Worm (Caenorhabditis elegans) whole organism, young adult: ENCODE measurements around the gene tag-124.

Experiments
- B0019.2 ChIP-seq: fragments of 200-800 bp; sonication (Bioruptor generic); conservative IDR thresholded peaks from 2 replicates; pipeline ENCODE4 v1.3.6; 2022; ENCODE audit warnings: missing genetic modification reagents, missing genetic modification characterization, missing compliant biosample characterization
- B0035.1 ChIP-seq: sonication (generic microtip); optimal IDR thresholded peaks from 2 replicates; lab custom pipeline; 2016; ENCODE audit warnings: missing genetic modification characterization, mild to moderate bottlenecking, missing compliant biosample characterization, missing genotype, missing genetic modification reagents
- B0261.1 ChIP-seq: sonication (generic microtip); optimal IDR thresholded peaks from 2 replicates; lab custom pipeline; 2016; ENCODE audit warnings: mild to moderate bottlenecking, missing genetic modification characterization, moderate library complexity, missing compliant biosample characterization
- F37B4.10 ChIP-seq: fragments of 200-800 bp; sonication (Bioruptor generic); IDR thresholded peaks from 2 replicates; pipeline ENCODE4 v1.3.6; 2022; ENCODE audit warnings: missing genetic modification characterization, missing compliant biosample characterization
- K11D2.4 ChIP-seq: fragments of 200-800 bp; sonication (Bioruptor generic); IDR thresholded peaks from 2 replicates; pipeline ENCODE4 v1.3.6; 2022; ENCODE audit warnings: missing genetic modification reagents, missing genetic modification characterization, missing compliant biosample characterization
- T26A5.8 ChIP-seq: sonication (generic microtip); optimal IDR thresholded peaks from 2 replicates; lab custom pipeline; 2016; ENCODE audit warnings: missing genetic modification characterization, missing compliant biosample characterization
- Y56A3A.18 ChIP-seq: fragments of 200-800 bp; sonication (Bioruptor generic); IDR thresholded peaks from 2 replicates; pipeline ENCODE4 v1.3.6; 2022; ENCODE audit warnings: missing genetic modification reagents, missing genetic modification characterization, missing compliant biosample characterization
- Y79H2A.3 ChIP-seq: fragments of 200-800 bp; sonication (Bioruptor generic); conservative IDR thresholded peaks from 2 replicates; pipeline ENCODE4 v1.3.6; 2022; ENCODE audit warnings: missing genetic modification reagents, missing genetic modification characterization, missing compliant biosample characterization
- ama-1 ChIP-seq, 3 experiments: fragments of 150-350 bp in 1 of 3; sonication (generic microtip) in 2 of 3; optimal IDR thresholded peaks; 2 replicates each; lab custom pipeline; 2014 to 2018; ENCODE audit warnings: missing biosample characterization in 2 of 3, missing genetic modification characterization in 2 of 3, missing genetic modification reagents in 2 of 3
- aptf-2 ChIP-seq: fragments of 200-800 bp; sonication (Bioruptor generic); conservative IDR thresholded peaks from 2 replicates; pipeline ENCODE4 v1.3.6; 2022; ENCODE audit warnings: missing genetic modification reagents, missing genetic modification characterization, missing compliant biosample characterization
- aptf-3 ChIP-seq: fragments of 200-800 bp; sonication (Bioruptor generic); IDR thresholded peaks from 2 replicates; pipeline ENCODE4 v1.3.6; 2022; ENCODE audit warnings: missing genetic modification characterization, missing compliant biosample characterization
- atf-7 ChIP-seq: sonication (generic microtip); optimal IDR thresholded peaks from 2 replicates; lab custom pipeline; 2017; ENCODE audit warnings: mild to moderate bottlenecking, missing genetic modification characterization, missing compliant biosample characterization
- attf-5 ChIP-seq: fragments of 200-800 bp; sonication (Bioruptor generic); optimal IDR thresholded peaks from 2 replicates; lab custom pipeline; 2018; ENCODE audit warnings: mild to moderate bottlenecking, missing genetic modification characterization, missing compliant biosample characterization
- bed-2 ChIP-seq: fragments of 200-800 bp; sonication (Bioruptor generic); IDR thresholded peaks from 2 replicates; pipeline ENCODE4 v1.3.6; 2022; ENCODE audit warnings: missing genetic modification reagents, missing genetic modification characterization, missing compliant biosample characterization
- ccch-3 ChIP-seq: fragments of 200-800 bp; sonication (Bioruptor generic); optimal IDR thresholded peaks from 2 replicates; lab custom pipeline; 2018; ENCODE audit warnings: mild to moderate bottlenecking, missing genetic modification characterization, missing compliant biosample characterization
- cebp-1 ChIP-seq, 2 experiments: fragments of 200-800 bp in 1 of 2; sonication (Bioruptor generic) in 1 of 2; sonication (generic microtip) in 1 of 2; IDR thresholded peaks in 1 of 2; optimal IDR thresholded peaks in 1 of 2; 2 replicates each; pipeline versions ENCODE4 v1.3.6 to Lab custom; 2017 to 2022; ENCODE audit warnings: missing compliant biosample characterization in 2 of 2, missing genetic modification characterization in 2 of 2, mild to moderate bottlenecking in 1 of 2, missing genetic modification reagents in 1 of 2, moderate library complexity in 1 of 2
- ceh-100 ChIP-seq: fragments of 200-800 bp; sonication (Bioruptor generic); IDR thresholded peaks from 2 replicates; pipeline ENCODE4 v1.3.6; 2022; ENCODE audit warnings: missing genetic modification reagents, missing genetic modification characterization, missing compliant biosample characterization
- ceh-58 ChIP-seq: fragments of 200-800 bp; sonication (Bioruptor generic); IDR thresholded peaks from 2 replicates; pipeline ENCODE4 v1.3.6; 2022; ENCODE audit warnings: missing genetic modification characterization, missing compliant biosample characterization
- ceh-79 ChIP-seq: sonication (generic microtip); optimal IDR thresholded peaks from 2 replicates; lab custom pipeline; 2017; ENCODE audit warnings: mild to moderate bottlenecking, missing genetic modification characterization, missing compliant biosample characterization
- chd-7 ChIP-seq: sonication (generic microtip); optimal IDR thresholded peaks from 2 replicates; lab custom pipeline; 2016; ENCODE audit warnings: mild to moderate bottlenecking, missing genetic modification characterization, moderate library complexity, missing compliant biosample characterization
- dox-1 ChIP-seq: fragments of 200-800 bp; sonication (Bioruptor generic); IDR thresholded peaks from 2 replicates; pipeline ENCODE4 v1.3.6; 2022; ENCODE audit warnings: missing genetic modification reagents, missing genetic modification characterization, missing compliant biosample characterization
- efl-1 ChIP-seq: fragments of 150-350 bp; optimal IDR thresholded peaks from 2 replicates; lab custom pipeline; 2014; ENCODE audit warnings: missing biosample characterization, missing genetic modification reagents, missing genetic modification characterization
- fkh-3 ChIP-seq: sonication (generic microtip); optimal IDR thresholded peaks from 2 replicates; lab custom pipeline; 2016; ENCODE audit warnings: mild to moderate bottlenecking, missing genetic modification characterization, missing compliant biosample characterization
- gei-17 ChIP-seq: fragments of 200-800 bp; sonication (Bioruptor generic); optimal IDR thresholded peaks from 2 replicates; lab custom pipeline; 2018; ENCODE audit warnings: mild to moderate bottlenecking, missing genetic modification characterization, missing compliant biosample characterization
- hmg-1.2 ChIP-seq: fragments of 200-800 bp; sonication (Bioruptor generic); IDR thresholded peaks from 2 replicates; pipeline ENCODE4 v1.3.6; 2022; ENCODE audit warnings: missing genetic modification reagents, missing genetic modification characterization, missing compliant biosample characterization
- hsf-1 ChIP-seq: fragments of 200-800 bp; sonication (Bioruptor generic); IDR thresholded peaks from 2 replicates; pipeline ENCODE4 v1.3.6; 2022; ENCODE audit warnings: missing genetic modification reagents, missing genetic modification characterization, missing compliant biosample characterization
- let-526 ChIP-seq: fragments of 200-800 bp; sonication (Bioruptor generic); IDR thresholded peaks from 2 replicates; pipeline ENCODE4 v1.3.6; 2022; ENCODE audit warnings: missing genetic modification reagents, missing genetic modification characterization, missing compliant biosample characterization
- lin-26 ChIP-seq: fragments of 200-800 bp; sonication (Bioruptor generic); IDR thresholded peaks from 2 replicates; pipeline ENCODE4 v1.3.6; 2022; ENCODE audit warnings: missing genetic modification reagents, missing genetic modification characterization, missing compliant biosample characterization
- lin-35 ChIP-seq, 3 experiments: fragments of 150-350 bp in 2 of 3; sonication (generic microtip) in 1 of 3; optimal IDR thresholded peaks; 2 replicates each; lab custom pipeline; 2014 to 2018; ENCODE audit warnings: missing biosample characterization in 3 of 3, missing genetic modification characterization in 3 of 3, missing genetic modification reagents in 3 of 3
- madf-6 ChIP-seq: fragments of 200-800 bp; sonication (Bioruptor generic); IDR thresholded peaks from 2 replicates; pipeline ENCODE4 v1.3.6; 2022; ENCODE audit warnings: missing genetic modification reagents, missing genetic modification characterization, missing compliant biosample characterization
- mel-28 ChIP-seq: sonication (generic microtip); optimal IDR thresholded peaks from 2 replicates; lab custom pipeline; 2016; ENCODE audit warnings: borderline replicate concordance, mild to moderate bottlenecking, missing genetic modification characterization, missing compliant biosample characterization
- nfya-1 ChIP-seq: sonication (generic microtip); optimal IDR thresholded peaks from 2 replicates; lab custom pipeline; 2017; ENCODE audit warnings: antibody characterized with exemption, missing compliant biosample characterization, missing genetic modification characterization, borderline replicate concordance; ENCODE audit not compliant: insufficient read depth
- nfyb-1 ChIP-seq: fragments of 200-800 bp; sonication (Bioruptor generic); IDR thresholded peaks from 2 replicates; pipeline ENCODE4 v1.3.6; 2022; ENCODE audit warnings: missing genetic modification reagents, missing genetic modification characterization, missing compliant biosample characterization
- pha-4 ChIP-seq: fragments of 150-350 bp; sonication (generic microtip); optimal IDR thresholded peaks from 2 replicates; lab custom pipeline; 2014; ENCODE audit warnings: missing biosample characterization, missing genetic modification reagents, missing genetic modification characterization
- rec-8 ChIP-seq, 2 experiments: sonication (generic microtip); optimal IDR thresholded peaks; 2 replicates each; lab custom pipeline; 2016; ENCODE audit warnings: mild to moderate bottlenecking in 2 of 2, missing genetic modification characterization in 2 of 2, missing genetic modification reagents in 2 of 2, missing genotype in 2 of 2, missing biosample characterization in 1 of 2, missing compliant biosample characterization in 1 of 2, moderate library complexity in 1 of 2
- repo-1 ChIP-seq: sonication (generic microtip); optimal IDR thresholded peaks from 2 replicates; lab custom pipeline; 2017; ENCODE audit warnings: mild to moderate bottlenecking, missing genetic modification characterization, missing compliant biosample characterization
- rpc-1 ChIP-seq, 2 experiments: fragments of 150-350 bp in 1 of 2; sonication (generic microtip) in 1 of 2; optimal IDR thresholded peaks; 2 replicates each; lab custom pipeline; 2014 to 2018; ENCODE audit warnings: missing biosample characterization in 1 of 2, missing genetic modification characterization in 1 of 2, missing genetic modification reagents in 1 of 2, missing genotype in 1 of 2
- somi-1 ChIP-seq: fragments of 200-800 bp; sonication (Bioruptor generic); optimal IDR thresholded peaks from 2 replicates; lab custom pipeline; 2018; ENCODE audit warnings: mild to moderate bottlenecking, missing genetic modification characterization, missing compliant biosample characterization
- sptf-2 ChIP-seq: fragments of 200-800 bp; sonication (Bioruptor generic); optimal IDR thresholded peaks from 2 replicates; lab custom pipeline; 2018; ENCODE audit warnings: mild to moderate bottlenecking, missing genetic modification characterization, missing compliant biosample characterization
- tbp1 ChIP-seq: fragments of 200-800 bp; sonication (Bioruptor generic); optimal IDR thresholded peaks from 2 replicates; lab custom pipeline; 2018; ENCODE audit warnings: mild to moderate bottlenecking, missing genetic modification characterization, missing compliant biosample characterization
- unc-62 ChIP-seq: fragments of 150-350 bp; optimal IDR thresholded peaks from 2 replicates; lab custom pipeline; 2014; ENCODE audit warnings: missing biosample characterization, missing genetic modification reagents, missing genetic modification characterization
- xnd-1 ChIP-seq: sonication (generic microtip); optimal IDR thresholded peaks from 2 replicates; lab custom pipeline; 2016; ENCODE audit warnings: missing genotype, missing genetic modification reagents, missing genetic modification characterization, missing compliant biosample characterization
- ztf-28 ChIP-seq: fragments of 200-800 bp; sonication (Bioruptor generic); IDR thresholded peaks from 2 replicates; pipeline ENCODE4 v1.3.6; 2022; ENCODE audit warnings: missing genetic modification reagents, missing genetic modification characterization, missing compliant biosample characterization
- ztf-3 ChIP-seq: fragments of 200-800 bp; sonication (Bioruptor generic); optimal IDR thresholded peaks from 2 replicates; lab custom pipeline; 2018; ENCODE audit warnings: mild to moderate bottlenecking, missing genetic modification characterization, missing compliant biosample characterization

Gene tag-124

ce11 chrII:9601679-9602078 lies 10.6 kb downstream of the tag-124 start:
- TF ChIP-seq ceh-100 (GFP tag; lab: Robert Waterston, UW) (no peak), tbp1 (GFP tag; lab: Kevin White, UChicago) (peak; percentile 14), somi-1 (GFP tag; lab: Kevin White, UChicago) (no peak), ama-1 (optimal IDR thresholded peaks at IDR 0.05; lab: Kevin White, UChicago) (no peak), ama-1 (GFP tag; optimal IDR thresholded peaks at IDR 0.05; lab: Kevin White, UChicago) (no peak), mel-28 (no peak), unc-62 (peak; percentile 39), nfya-1 (tag; lab: Kevin White, UChicago) (no peak), T26A5.8 (no peak), let-526 (no peak), attf-5 (GFP tag; lab: Kevin White, UChicago) (peak; percentile 22), lin-35 (GFP tag; optimal IDR thresholded peaks at IDR 0.05; lab: Kevin White, UChicago) (peak in 1 of 3 experiments; percentile 27), nfyb-1 (no peak), Y56A3A.18 (GFP tag; lab: Robert Waterston, UW) (no peak), B0261.1 (tag; lab: Kevin White, UChicago) (no peak), ccch-3 (GFP tag; lab: Kevin White, UChicago) (no peak), pha-4 (tag; lab: Kevin White, UChicago) (peak; percentile 29), cebp-1 (GFP tag; IDR thresholded peaks at IDR 0.05; lab: Robert Waterston, UW) (0 out of 2 replicates have a peak, but pooled peaks have one; percentile 14), cebp-1 (tag; optimal IDR thresholded peaks at IDR 0.05; lab: Kevin White, UChicago) (peak; percentile 47)

- TF ChIP-seq lin-26 (GFP tag; lab: Robert Waterston, UW) (no peak), cebp-1 (GFP tag; IDR thresholded peaks at IDR 0.05; lab: Robert Waterston, UW) (no peak), cebp-1 (tag; optimal IDR thresholded peaks at IDR 0.05; lab: Kevin White, UChicago) (peak; percentile 31)
Observed at ce11 chrII:9602566-9602965, 11.5 kb downstream of the tag-124 start.

DNA sequence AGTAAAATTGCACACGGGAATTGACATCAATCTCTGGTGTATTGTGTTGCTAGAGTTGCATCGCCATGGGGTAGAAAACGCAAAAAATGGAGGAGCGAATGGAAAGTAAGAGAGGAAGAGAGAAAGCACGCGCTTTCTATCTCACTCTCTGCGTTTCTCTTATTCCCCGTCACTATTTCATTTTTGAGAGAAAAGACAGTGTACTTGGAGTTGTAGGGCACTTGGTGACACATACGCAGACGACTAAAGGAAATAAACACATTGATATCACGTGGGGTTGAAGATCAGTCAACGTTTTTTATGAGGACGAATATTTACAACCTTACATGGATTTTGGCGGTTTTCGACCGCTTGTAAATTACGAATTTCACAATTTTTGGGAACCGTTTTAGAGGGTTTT lies 12.3 kb downstream of the tag-124 start:
- no peak for TF ChIP-seq sptf-2 (GFP tag; lab: Kevin White, UChicago)
- no peak for TF ChIP-seq efl-1
- no peak for TF ChIP-seq T26A5.8
- TF ChIP-seq hmg-1.2: peak; percentile 83
- TF ChIP-seq B0035.1: no peak
- peak; percentile 89 for TF ChIP-seq atf-7
- TF ChIP-seq B0261.1 (tag; lab: Kevin White, UChicago): no peak
- TF ChIP-seq rpc-1 (optimal IDR thresholded peaks at IDR 0.05; lab: Kevin White, UChicago): no peak
- no peak for TF ChIP-seq rpc-1 (tag; optimal IDR thresholded peaks at IDR 0.05; lab: Kevin White, UChicago)
- no peak for TF ChIP-seq rec-8 (tag; optimal IDR thresholded peaks at IDR 0.05; lab: Kevin White, UChicago)
- TF ChIP-seq madf-6 (GFP tag; lab: Robert Waterston, UW): no peak
- no peak for TF ChIP-seq aptf-2 (GFP tag; lab: Robert Waterston, UW)
- TF ChIP-seq bed-2 (GFP tag; lab: Robert Waterston, UW): no peak
- TF ChIP-seq dox-1 (GFP tag; lab: Robert Waterston, UW): peak; percentile 84
- TF ChIP-seq xnd-1 (tag; lab: Kevin White, UChicago): no peak
- peak; percentile 92 for TF ChIP-seq chd-7 (tag; lab: Kevin White, UChicago)
- peak; percentile 54 for TF ChIP-seq gei-17 (GFP tag; lab: Kevin White, UChicago)
- no peak for TF ChIP-seq repo-1 (tag; lab: Kevin White, UChicago)
- no peak for TF ChIP-seq ztf-28 (GFP tag; lab: Robert Waterston, UW)
- TF ChIP-seq ceh-79 (tag; lab: Kevin White, UChicago): no peak
- no peak for TF ChIP-seq B0019.2 (GFP tag; lab: Robert Waterston, UW)
- no peak for TF ChIP-seq Y79H2A.3 (GFP tag; lab: Robert Waterston, UW)
- no peak for TF ChIP-seq F37B4.10 (GFP tag; lab: Robert Waterston, UW)
- no peak for TF ChIP-seq ceh-58 (GFP tag; lab: Robert Waterston, UW)
- no peak for TF ChIP-seq aptf-3 (GFP tag; lab: Robert Waterston, UW)
- TF ChIP-seq ztf-3: peak; percentile 79
- TF ChIP-seq cebp-1 (GFP tag; IDR thresholded peaks at IDR 0.05; lab: Robert Waterston, UW): peak; percentile 55; the same call in 1 of the 2 replicates
- peak; percentile 90 for TF ChIP-seq cebp-1 (tag; optimal IDR thresholded peaks at IDR 0.05; lab: Kevin White, UChicago)
- TF ChIP-seq fkh-3: no peak
- peak; percentile 90 for TF ChIP-seq K11D2.4 (GFP tag; lab: Robert Waterston, UW)
- no peak for TF ChIP-seq hsf-1 (GFP tag; lab: Robert Waterston, UW)
